Worm (Caenorhabditis elegans) whole organism, midembryonic: ENCODE measurements around the gene Y22D7AL.4.
A peak's percentile ranks its signal among the peaks of the same experiment; 100 is the strongest.

ENCODE experiments used
- T22C8.4 ChIP-seq: fragments of 200-800 bp; sonication (Bioruptor generic); IDR thresholded peaks from 2 replicates; pipeline ENCODE4 v1.3.6; 2022; ENCODE audit warnings: missing genetic modification characterization, missing compliant biosample characterization
- cog-1 ChIP-seq: sonication (generic microtip); optimal IDR thresholded peaks from 2 replicates; lab custom pipeline; 2016; ENCODE audit warnings: missing genetic modification characterization, missing compliant biosample characterization
- flt-1 ChIP-seq: fragments of 200-800 bp; sonication (Bioruptor generic); IDR thresholded peaks from 2 replicates; pipeline ENCODE4 v1.3.6; 2022; ENCODE audit warnings: missing genetic modification characterization, missing compliant biosample characterization
- klf-2 ChIP-seq: fragments of 200-800 bp; sonication (Bioruptor generic); conservative IDR thresholded peaks from 2 replicates; pipeline ENCODE4 v1.3.6; 2022; ENCODE audit warnings: missing genetic modification reagents, missing genetic modification characterization, missing compliant biosample characterization
- med-1 ChIP-seq: sonication (generic microtip); optimal IDR thresholded peaks from 2 replicates; lab custom pipeline; 2017; ENCODE audit warnings: missing genetic modification characterization, mild to moderate bottlenecking, missing compliant biosample characterization, antibody characterized with exemption, missing genetic modification reagents; ENCODE audit not compliant: insufficient read depth
- ref-1 ChIP-seq: fragments of 200-800 bp; sonication (Bioruptor generic); conservative IDR thresholded peaks from 2 replicates; pipeline ENCODE4 v1.3.6; 2022; ENCODE audit warnings: missing genetic modification reagents, missing genetic modification characterization, missing compliant biosample characterization
- tab-1 ChIP-seq: fragments of 200-800 bp; sonication (Bioruptor generic); IDR thresholded peaks from 2 replicates; pipeline ENCODE4 v1.3.6; 2022; ENCODE audit warnings: missing genetic modification characterization, missing compliant biosample characterization
- ztf-23 ChIP-seq: fragments of 200-800 bp; sonication (Bioruptor generic); IDR thresholded peaks from 2 replicates; pipeline ENCODE4 v1.3.6; 2022; ENCODE audit warnings: missing genetic modification reagents, missing genetic modification characterization, missing compliant biosample characterization
- ztf-29 ChIP-seq: fragments of 200-800 bp; sonication (Bioruptor generic); IDR thresholded peaks from 2 replicates; pipeline ENCODE4 v1.3.6; 2022; ENCODE audit warnings: missing genetic modification reagents, missing genetic modification characterization, missing compliant biosample characterization

Y22D7AL.4 gene

DNA sequence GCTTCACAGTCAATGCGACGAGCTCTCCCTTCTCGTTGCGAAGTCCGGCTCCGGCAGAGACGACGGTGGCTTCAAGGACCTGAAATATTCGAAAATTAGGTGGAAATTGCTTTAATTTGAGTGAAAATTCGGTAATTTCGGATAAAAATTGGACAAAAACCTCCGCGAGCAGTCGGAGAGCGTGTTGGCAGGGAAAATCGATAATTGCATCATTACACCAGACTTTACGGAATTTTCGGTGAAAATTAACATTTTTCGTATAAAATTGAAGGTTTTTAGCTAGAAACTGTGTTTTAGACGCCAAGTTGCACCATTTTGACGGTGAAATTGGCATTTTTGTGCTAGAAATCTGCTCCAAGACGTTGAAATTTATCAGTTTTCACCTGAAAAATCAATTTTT is 8.1 kb upstream of the Y22D7AL.4 start:
- TF ChIP-seq ztf-29 (GFP tag; lab: Robert Waterston, UW) (no peak), T22C8.4 (GFP tag; lab: Robert Waterston, UW) (peak; percentile 52; the same call in 1 of the 2 replicates), klf-2 (GFP tag; lab: Robert Waterston, UW) (no peak), ztf-23 (GFP tag; lab: Robert Waterston, UW) (no peak), flt-1 (GFP tag; lab: Robert Waterston, UW) (no peak)

DNA sequence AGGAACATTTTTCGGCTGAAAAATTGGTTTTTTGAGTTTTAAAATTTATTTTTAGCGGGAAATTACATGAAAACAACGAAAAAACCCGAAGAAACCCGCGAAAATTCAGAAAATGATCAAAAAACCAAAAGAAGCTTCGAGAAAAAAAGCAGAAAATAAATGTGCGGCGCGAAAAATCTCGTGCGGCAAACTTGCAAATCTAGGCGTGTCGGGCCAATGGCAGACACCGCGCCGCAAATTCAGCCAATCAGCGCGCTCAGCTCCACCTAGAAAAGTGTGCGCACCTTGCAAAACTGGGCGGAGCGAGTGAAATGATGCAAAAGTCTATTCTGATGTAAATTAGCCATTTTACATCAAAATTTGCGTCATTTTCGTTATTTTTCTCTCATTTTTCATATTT is 7.5 kb upstream of the Y22D7AL.4 start, which contains the start of gene Y22D7AL.10:
Y22D7AL.10 (minus strand) TSS at position 15 of the 400 bp plus-strand sequence.
- TF ChIP-seq klf-2 (GFP tag; lab: Robert Waterston, UW): peak; percentile 83
- peak; percentile 90 for TF ChIP-seq med-1 (GFP tag; lab: Kevin White, UChicago)
- TF ChIP-seq tab-1 (GFP tag; lab: Robert Waterston, UW): peak; percentile 90
- peak; percentile 90 for TF ChIP-seq cog-1 (tag; lab: Kevin White, UChicago)
- TF ChIP-seq ztf-29 (GFP tag; lab: Robert Waterston, UW): peak; percentile 72
- no peak for TF ChIP-seq ref-1 (GFP tag; lab: Robert Waterston, UW)
- TF ChIP-seq T22C8.4 (GFP tag; lab: Robert Waterston, UW): peak; percentile 61
- peak; percentile 89 for TF ChIP-seq ztf-23 (GFP tag; lab: Robert Waterston, UW)
- peak; percentile 93 for TF ChIP-seq flt-1 (GFP tag; lab: Robert Waterston, UW)

DNA sequence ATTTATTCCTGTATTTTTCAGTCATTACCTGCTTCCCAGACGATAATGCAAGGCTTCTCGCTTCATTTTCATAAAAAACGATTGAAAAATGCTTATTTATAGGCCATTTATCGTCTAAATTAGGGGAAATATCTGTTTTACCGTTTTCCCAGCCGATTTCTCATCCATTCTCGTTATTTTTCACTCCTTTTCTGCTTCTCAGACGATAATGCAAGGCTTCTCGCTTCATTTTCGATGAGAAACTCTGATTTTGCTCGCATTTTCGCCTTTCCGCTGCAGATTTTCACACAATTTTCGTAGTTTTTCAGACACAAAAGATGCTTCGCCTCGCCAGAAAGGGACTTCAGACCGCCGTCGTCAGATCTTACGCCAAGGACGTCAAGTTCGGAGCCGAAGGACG is 7.0 kb upstream of the Y22D7AL.4 start, which contains the start of gene hsp-60:
hsp-60 (plus strand) TSS at position 301 of the 400 bp plus-strand sequence.
- no peak for TF ChIP-seq klf-2 (GFP tag; lab: Robert Waterston, UW)
- TF ChIP-seq med-1 (GFP tag; lab: Kevin White, UChicago): no peak
- no peak for TF ChIP-seq ztf-23 (GFP tag; lab: Robert Waterston, UW)
- TF ChIP-seq ref-1 (GFP tag; lab: Robert Waterston, UW): no peak
- TF ChIP-seq tab-1 (GFP tag; lab: Robert Waterston, UW): no peak
- no peak for TF ChIP-seq flt-1 (GFP tag; lab: Robert Waterston, UW)
- TF ChIP-seq ztf-29 (GFP tag; lab: Robert Waterston, UW): no peak
- TF ChIP-seq T22C8.4 (GFP tag; lab: Robert Waterston, UW): no peak
- TF ChIP-seq cog-1 (tag; lab: Kevin White, UChicago): no peak

DNA sequence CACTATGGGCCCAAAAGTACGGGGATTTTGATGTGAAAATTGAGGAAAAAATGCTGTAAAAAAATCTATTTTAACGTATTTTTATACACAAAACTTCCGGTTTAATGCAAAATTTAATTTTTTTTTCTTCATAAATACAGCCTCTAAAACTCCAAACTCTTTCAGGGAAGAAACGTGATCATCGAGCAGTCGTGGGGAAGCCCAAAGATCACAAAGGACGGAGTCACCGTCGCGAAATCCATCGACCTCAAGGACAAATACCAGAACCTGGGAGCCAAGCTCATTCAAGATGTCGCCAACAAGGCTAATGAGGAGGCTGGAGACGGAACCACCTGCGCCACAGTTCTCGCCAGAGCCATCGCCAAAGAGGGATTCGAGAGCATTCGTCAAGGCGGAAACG is 6.5 kb upstream of the Y22D7AL.4 start:
- TF ChIP-seq ztf-23 (GFP tag; lab: Robert Waterston, UW) (no peak), klf-2 (GFP tag; lab: Robert Waterston, UW) (no peak), T22C8.4 (GFP tag; lab: Robert Waterston, UW) (no peak), ref-1 (GFP tag; lab: Robert Waterston, UW) (no peak), cog-1 (tag; lab: Kevin White, UChicago) (no peak), tab-1 (GFP tag; lab: Robert Waterston, UW) (no peak), flt-1 (GFP tag; lab: Robert Waterston, UW) (no peak), med-1 (GFP tag; lab: Kevin White, UChicago) (no peak), ztf-29 (GFP tag; lab: Robert Waterston, UW) (no peak)

DNA sequence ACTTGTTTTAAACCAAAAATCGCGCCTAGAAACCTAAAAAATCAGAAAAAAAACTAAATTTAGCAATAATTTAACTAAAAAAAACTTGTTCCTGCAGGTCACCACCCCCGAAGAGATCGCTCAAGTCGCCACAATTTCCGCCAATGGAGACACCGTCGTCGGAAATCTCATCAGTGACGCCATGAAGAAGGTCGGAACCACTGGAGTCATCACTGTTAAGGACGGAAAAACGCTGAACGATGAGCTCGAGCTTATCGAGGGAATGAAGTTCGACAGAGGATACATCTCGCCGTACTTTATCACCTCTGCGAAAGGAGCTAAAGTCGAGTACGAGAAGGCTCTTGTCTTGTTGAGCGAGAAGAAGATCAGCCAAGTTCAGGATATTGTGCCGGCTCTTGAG is 5.1 kb upstream of the Y22D7AL.4 start:
- TF ChIP-seq med-1 (GFP tag; lab: Kevin White, UChicago): no peak
- no peak for TF ChIP-seq ztf-29 (GFP tag; lab: Robert Waterston, UW)
- TF ChIP-seq tab-1 (GFP tag; lab: Robert Waterston, UW): no peak
- no peak for TF ChIP-seq flt-1 (GFP tag; lab: Robert Waterston, UW)
- no peak for TF ChIP-seq ref-1 (GFP tag; lab: Robert Waterston, UW)
- TF ChIP-seq klf-2 (GFP tag; lab: Robert Waterston, UW): no peak
- no peak for TF ChIP-seq T22C8.4 (GFP tag; lab: Robert Waterston, UW)
- TF ChIP-seq ztf-23 (GFP tag; lab: Robert Waterston, UW): no peak
- TF ChIP-seq cog-1 (tag; lab: Kevin White, UChicago): no peak

DNA sequence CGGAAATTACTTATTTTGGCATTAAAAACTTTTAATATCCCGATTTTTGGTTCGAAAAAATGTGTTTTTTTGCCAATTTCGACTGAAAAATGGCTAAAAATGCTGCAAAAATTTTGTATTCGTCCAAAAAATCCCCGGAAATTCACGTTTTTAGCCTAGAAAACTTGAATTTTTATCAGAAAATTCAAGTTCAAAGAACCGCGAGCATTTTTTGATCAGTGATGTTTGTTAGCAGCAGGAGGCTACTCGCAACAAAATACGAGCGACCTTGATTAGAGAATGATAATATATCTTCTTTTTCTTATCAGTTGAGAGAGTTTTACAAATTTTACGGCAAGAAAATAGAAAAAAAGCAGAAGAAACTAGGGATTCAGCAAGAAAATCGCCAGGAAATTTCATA is 4.1 kb upstream of the Y22D7AL.4 start:
- TF ChIP-seq tab-1 (GFP tag; lab: Robert Waterston, UW): no peak
- no peak for TF ChIP-seq med-1 (GFP tag; lab: Kevin White, UChicago)
- no peak for TF ChIP-seq T22C8.4 (GFP tag; lab: Robert Waterston, UW)
- no peak for TF ChIP-seq ztf-29 (GFP tag; lab: Robert Waterston, UW)
- no peak for TF ChIP-seq ref-1 (GFP tag; lab: Robert Waterston, UW)
- no peak for TF ChIP-seq flt-1 (GFP tag; lab: Robert Waterston, UW)
- no peak for TF ChIP-seq klf-2 (GFP tag; lab: Robert Waterston, UW)
- no peak for TF ChIP-seq cog-1 (tag; lab: Kevin White, UChicago)
- TF ChIP-seq ztf-23 (GFP tag; lab: Robert Waterston, UW): no peak

DNA sequence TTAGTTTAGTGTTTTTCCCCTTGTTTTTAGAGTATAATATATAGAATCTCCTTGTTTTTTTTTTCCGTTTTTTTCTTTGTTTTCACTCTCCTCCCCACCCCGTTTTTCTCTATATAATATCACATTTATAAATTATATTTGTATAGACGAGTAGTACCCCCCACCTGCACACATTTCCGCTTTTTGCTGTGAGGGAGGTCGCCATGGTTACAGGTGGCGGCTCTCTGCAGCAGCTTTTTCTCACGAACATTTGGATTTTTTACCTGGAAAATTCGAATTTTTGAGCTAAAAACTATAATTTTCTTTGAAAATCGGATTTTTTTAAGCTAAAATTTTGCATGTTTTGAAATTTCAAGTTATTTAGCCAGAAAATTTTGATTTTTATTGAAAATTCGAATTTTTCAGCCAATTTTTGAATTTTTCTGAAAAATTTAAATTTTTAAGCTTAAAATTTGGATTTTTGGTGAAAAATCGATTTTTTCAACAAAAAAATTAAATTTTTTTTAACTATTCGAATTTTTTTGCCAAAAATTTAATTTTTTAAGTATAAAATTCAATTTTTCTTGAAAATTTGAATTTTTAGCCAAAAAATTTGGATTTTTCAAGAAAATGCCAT is 664 bp upstream of the Y22D7AL.4 start:
- TF ChIP-seq tab-1 (GFP tag; lab: Robert Waterston, UW) (no peak), T22C8.4 (GFP tag; lab: Robert Waterston, UW) (no peak), med-1 (GFP tag; lab: Kevin White, UChicago) (no peak), flt-1 (GFP tag; lab: Robert Waterston, UW) (no peak)

DNA sequence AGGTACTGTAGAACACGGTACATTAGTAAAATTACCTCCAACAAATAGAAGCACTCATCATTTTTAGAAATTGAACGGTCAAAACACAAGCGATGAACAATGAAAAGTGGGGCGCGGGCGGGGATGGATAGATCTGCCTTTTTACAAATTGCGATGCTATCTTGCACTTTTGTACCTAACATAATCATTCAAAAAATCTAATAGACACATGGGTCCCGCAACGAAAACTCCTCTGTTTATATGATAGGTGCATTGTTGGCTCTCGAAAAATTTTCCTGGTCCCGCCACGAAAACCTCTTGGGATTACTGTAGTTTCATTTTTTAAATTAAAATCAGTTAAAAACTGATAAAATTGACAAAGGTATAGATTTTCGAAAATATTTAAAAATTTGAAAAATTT is 7.8 kb downstream of the Y22D7AL.4 start, which contains the start of gene Y22D7AL.11:
Y22D7AL.11 (minus strand) TSS at position 101 of the 400 bp plus-strand sequence.
- TF ChIP-seq ztf-29 (GFP tag; lab: Robert Waterston, UW) (no peak), tab-1 (GFP tag; lab: Robert Waterston, UW) (no peak), flt-1 (GFP tag; lab: Robert Waterston, UW) (no peak), cog-1 (tag; lab: Kevin White, UChicago) (no peak), klf-2 (GFP tag; lab: Robert Waterston, UW) (no peak), T22C8.4 (GFP tag; lab: Robert Waterston, UW) (no peak)

DNA sequence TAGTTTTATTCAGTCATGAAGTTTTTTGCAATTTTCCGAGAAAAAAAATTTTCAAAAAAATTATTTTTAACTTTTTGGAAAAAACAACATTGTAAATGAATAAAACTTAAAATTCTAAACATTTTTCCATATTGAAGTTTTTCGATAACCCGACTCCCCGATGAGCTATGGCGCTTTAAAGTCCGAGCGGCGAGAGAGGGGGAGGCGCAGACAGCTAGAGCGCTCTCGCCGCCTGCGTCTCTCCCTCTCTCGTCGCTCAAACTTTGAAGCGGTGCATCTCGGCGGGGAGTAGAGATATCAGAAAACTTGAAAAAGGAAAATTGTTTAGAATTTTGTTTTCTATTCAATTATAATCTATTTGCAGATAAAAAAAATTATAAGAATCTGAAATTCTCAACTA is 11.9 kb downstream of the Y22D7AL.4 start:
- TF ChIP-seq ref-1 (GFP tag; lab: Robert Waterston, UW) (no peak), ztf-29 (GFP tag; lab: Robert Waterston, UW) (no peak), T22C8.4 (GFP tag; lab: Robert Waterston, UW) (no peak), ztf-23 (GFP tag; lab: Robert Waterston, UW) (no peak), tab-1 (GFP tag; lab: Robert Waterston, UW) (no peak), klf-2 (GFP tag; lab: Robert Waterston, UW) (no peak), cog-1 (tag; lab: Kevin White, UChicago) (no peak), med-1 (GFP tag; lab: Kevin White, UChicago) (no peak), flt-1 (GFP tag; lab: Robert Waterston, UW) (no peak)
